Fruit fly (Drosophila melanogaster) whole organism, wandering third instar larva: ENCODE measurements around the gene CG1486.

ENCODE experiments used
- Abd-B ChIP-seq: fragments of >200 bp; optimal IDR thresholded peaks from 2 replicates; lab custom pipeline; 2017; ENCODE audit warnings: missing biosample characterization, missing genetic modification characterization
- CG32264 ChIP-seq: fragments of 200-800 bp; sonication (Bioruptor generic); optimal IDR thresholded peaks from 2 replicates; lab custom pipeline; 2016; ENCODE audit warnings: missing biosample characterization, missing genetic modification characterization
- CG9705 ChIP-seq: fragments of 200-800 bp; sonication (Bioruptor generic); optimal IDR thresholded peaks from 2 replicates; lab custom pipeline; 2018; ENCODE audit warnings: missing biosample characterization, mild to moderate bottlenecking, missing genetic modification characterization
- CrebA ChIP-seq: fragments of 200-800 bp; sonication (Bioruptor generic); optimal IDR thresholded peaks from 2 replicates; lab custom pipeline; 2016; ENCODE audit warnings: missing biosample characterization, mild to moderate bottlenecking, missing genetic modification characterization, borderline replicate concordance
- Dfd ChIP-seq: fragments of >200 bp; optimal IDR thresholded peaks from 2 replicates; lab custom pipeline; 2017; ENCODE audit warnings: missing biosample characterization, missing genetic modification characterization
- Dif ChIP-seq: fragments of 200-275, 200-300 bp; sonication (Bioruptor generic); optimal IDR thresholded peaks from 2 replicates; lab custom pipeline; 2018; ENCODE audit warnings: missing biosample characterization, missing genetic modification characterization; ENCODE audit not compliant: partially characterized antibody
- GATAd ChIP-seq: sonication (Bioruptor generic); optimal IDR thresholded peaks from 2 replicates; lab custom pipeline; 2016; ENCODE audit warnings: missing biosample characterization, missing genetic modification characterization
- HLH106 ChIP-seq: fragments of 200-800 bp; optimal IDR thresholded peaks from 3 replicates; lab custom pipeline; 2019; ENCODE audit warnings: missing biosample characterization, mild to moderate bottlenecking, missing genetic modification characterization, moderate library complexity
- Hnf4 ChIP-seq: fragments of 200-800 bp; sonication (Bioruptor generic); optimal IDR thresholded peaks from 2 replicates; lab custom pipeline; 2016; ENCODE audit warnings: missing biosample characterization, mild to moderate bottlenecking, missing genetic modification characterization
- Hr78 ChIP-seq: fragments of >200 bp; optimal IDR thresholded peaks from 2 replicates; lab custom pipeline; 2017; ENCODE audit warnings: missing biosample characterization, missing genetic modification characterization
- Hr83 ChIP-seq: fragments of 200-300 bp; sonication (Bioruptor generic); optimal IDR thresholded peaks from 2 replicates; lab custom pipeline; 2016; ENCODE audit warnings: missing biosample characterization, mild to moderate bottlenecking, missing genetic modification characterization, moderate library complexity; ENCODE audit not compliant: poor library complexity, severe bottlenecking
- Jra ChIP-seq: sonication (Bioruptor generic); optimal IDR thresholded peaks from 2 replicates; lab custom pipeline; 2016; ENCODE audit warnings: missing biosample characterization, missing genetic modification characterization
- Mio ChIP-seq: sonication (Bioruptor generic); optimal IDR thresholded peaks from 2 replicates; lab custom pipeline; 2016; ENCODE audit warnings: missing biosample characterization, missing genetic modification characterization
- Myc ChIP-seq: fragments of >200 bp; optimal IDR thresholded peaks from 2 replicates; lab custom pipeline; 2017
- N ChIP-seq: fragments of >200 bp; optimal IDR thresholded peaks from 2 replicates; lab custom pipeline; 2018; ENCODE audit warnings: missing biosample characterization, missing external identifiers, missing genetic modification characterization
- OdsH ChIP-seq: fragments of 200-800 bp; sonication (Bioruptor generic); optimal IDR thresholded peaks from 2 replicates; lab custom pipeline; 2016; ENCODE audit warnings: missing biosample characterization, mild to moderate bottlenecking, missing genetic modification characterization
- Rel ChIP-seq, 2 experiments: fragments of 200-800 bp; sonication (Bioruptor generic) in 1 of 2; optimal IDR thresholded peaks; 2 replicates in 1 of 2; 3 replicates in 1 of 2; lab custom pipeline; 2016 to 2019; ENCODE audit warnings: mild to moderate bottlenecking in 2 of 2, missing biosample characterization in 2 of 2, missing genetic modification characterization in 2 of 2, moderate library complexity in 1 of 2
- Sp1 ChIP-seq: fragments of 200-800 bp; sonication (Bioruptor generic); optimal IDR thresholded peaks from 3 replicates; lab custom pipeline; 2019; ENCODE audit warnings: missing biosample characterization, mild to moderate bottlenecking, missing genetic modification characterization, moderate library complexity
- Vsx2 ChIP-seq: fragments of 200-300, 225-300 bp; sonication (Bioruptor generic); optimal IDR thresholded peaks from 2 replicates; lab custom pipeline; 2018; ENCODE audit warnings: missing biosample characterization, missing genetic modification characterization; ENCODE audit not compliant: partially characterized antibody
- br ChIP-seq: fragments of 200-800 bp; sonication (Bioruptor generic); optimal IDR thresholded peaks from 2 replicates; lab custom pipeline; 2016; ENCODE audit warnings: missing biosample characterization, missing genetic modification characterization
- brk ChIP-seq: fragments of 200-800 bp; sonication (Bioruptor generic); optimal IDR thresholded peaks from 2 replicates; lab custom pipeline; 2016; ENCODE audit warnings: missing biosample characterization, mild to moderate bottlenecking, missing genetic modification characterization
- dl ChIP-seq, 2 experiments: fragments of 175-275, 200-275 bp in 1 of 2; fragments of 200-275 bp in 1 of 2; sonication (Bioruptor generic); optimal IDR thresholded peaks; lab custom pipeline; 2018; ENCODE audit warnings: mild to moderate bottlenecking in 2 of 2, missing biosample characterization in 2 of 2, missing genetic modification characterization in 2 of 2, moderate library complexity in 2 of 2; ENCODE audit not compliant: partially characterized antibody in 2 of 2, insufficient read depth in 1 of 2
- dmrt93B ChIP-seq: fragments of 200-800 bp; sonication (Bioruptor generic); optimal IDR thresholded peaks from 2 replicates; lab custom pipeline; 2018; ENCODE audit warnings: missing biosample characterization, mild to moderate bottlenecking, missing genetic modification characterization
- dsf ChIP-seq: sonication (Bioruptor generic); optimal IDR thresholded peaks from 2 replicates; lab custom pipeline; 2016; ENCODE audit warnings: missing biosample characterization, missing genetic modification characterization, borderline replicate concordance
- ey ChIP-seq: fragments of 200-800 bp; sonication (Bioruptor generic); optimal IDR thresholded peaks from 2 replicates; lab custom pipeline; 2016; ENCODE audit warnings: missing biosample characterization, missing genetic modification characterization
- foxo ChIP-seq, 2 experiments: fragments of 200-800 bp; sonication (Bioruptor generic); optimal IDR thresholded peaks; 2 replicates in 1 of 2; 3 replicates in 1 of 2; lab custom pipeline; 2016 to 2017; ENCODE audit warnings: missing biosample characterization in 2 of 2, missing genetic modification characterization in 2 of 2
- fru ChIP-seq: fragments of 200-800 bp; sonication (Bioruptor generic); optimal IDR thresholded peaks from 3 replicates; lab custom pipeline; 2016; ENCODE audit warnings: missing biosample characterization, mild to moderate bottlenecking, missing genetic modification characterization
- h ChIP-seq: fragments of 200-800 bp; sonication (Bioruptor generic); optimal IDR thresholded peaks from 3 replicates; lab custom pipeline; 2016; ENCODE audit warnings: missing biosample characterization, mild to moderate bottlenecking, missing genetic modification characterization
- jim ChIP-seq: fragments of 175-275, 200-325 bp; sonication (Bioruptor generic); optimal IDR thresholded peaks from 2 replicates; lab custom pipeline; 2016; ENCODE audit warnings: missing biosample characterization, mild to moderate bottlenecking, missing genetic modification characterization
- lola ChIP-seq: fragments of >200 bp; optimal IDR thresholded peaks from 2 replicates; lab custom pipeline; 2017; ENCODE audit warnings: missing biosample characterization, missing genetic modification characterization
- pan ChIP-seq: fragments of >200 bp; optimal IDR thresholded peaks from 2 replicates; lab custom pipeline; 2017
- psq ChIP-seq: fragments of 200-800 bp; sonication (Bioruptor generic); optimal IDR thresholded peaks from 3 replicates; lab custom pipeline; 2017; ENCODE audit warnings: missing biosample characterization, mild to moderate bottlenecking, missing genetic modification characterization, moderate library complexity
- rgr ChIP-seq: fragments of 200-800 bp; sonication (Bioruptor generic); optimal IDR thresholded peaks from 3 replicates; lab custom pipeline; 2016; ENCODE audit warnings: missing biosample characterization, mild to moderate bottlenecking, missing genetic modification characterization
- sage ChIP-seq: fragments of 200-800 bp; sonication (Bioruptor generic); optimal IDR thresholded peaks from 2 replicates; lab custom pipeline; 2016; ENCODE audit warnings: missing biosample characterization, mild to moderate bottlenecking, missing genetic modification characterization
- sv ChIP-seq: fragments of 200-800 bp; sonication (Bioruptor generic); optimal IDR thresholded peaks from 3 replicates; lab custom pipeline; 2016; ENCODE audit warnings: missing biosample characterization, missing genetic modification characterization
- tai ChIP-seq: sonication (Bioruptor generic); optimal IDR thresholded peaks from 2 replicates; lab custom pipeline; 2016; ENCODE audit warnings: missing biosample characterization, missing genetic modification characterization
- usp ChIP-seq: fragments of >200 bp; optimal IDR thresholded peaks from 2 replicates; lab custom pipeline; 2017; ENCODE audit warnings: missing biosample characterization, missing genetic modification characterization
- woc ChIP-seq: sonication (Bioruptor generic); optimal IDR thresholded peaks from 2 replicates; lab custom pipeline; 2016; ENCODE audit warnings: missing biosample characterization, mild to moderate bottlenecking, missing genetic modification characterization

Gene CG1486

dm6 chrX:21367363-21368072, 43.7 kb downstream of the CG1486 start:
- peak; percentile 92 for TF ChIP-seq brk (GFP tag; lab: Kevin White, UChicago)
- TF ChIP-seq HLH106: peak; percentile 98
- TF ChIP-seq Jra (GFP tag; lab: Kevin White, UChicago): peak; percentile 92
- TF ChIP-seq woc (GFP tag; lab: Kevin White, UChicago): peak; percentile 96
- peak; percentile 99 for TF ChIP-seq h
- no peak for TF ChIP-seq Abd-B
- peak; percentile 93 for TF ChIP-seq tai (GFP tag; lab: Kevin White, UChicago)
- peak; percentile 84 to 99 for TF ChIP-seq foxo (GFP tag; optimal IDR thresholded peaks at IDR 0.05; lab: Kevin White, UChicago)
- peak; percentile 78 for TF ChIP-seq dsf (GFP tag; lab: Kevin White, UChicago)
- peak; percentile 83 for TF ChIP-seq Dfd (GFP tag; lab: Kevin White, UChicago)
- TF ChIP-seq usp (GFP tag; lab: Kevin White, UChicago): no peak
- no peak for TF ChIP-seq Hr78
- peak; percentile 23 for TF ChIP-seq jim (GFP tag; lab: Kevin White, UChicago)
- peak; percentile 95 for TF ChIP-seq sv (GFP tag; lab: Kevin White, UChicago)
- peak; percentile 99 for TF ChIP-seq Sp1
- peak; percentile 95 for TF ChIP-seq sage (GFP tag; lab: Kevin White, UChicago)
- no peak for TF ChIP-seq N (GFP tag; lab: Kevin White, UChicago)
- no peak for TF ChIP-seq lola
- TF ChIP-seq GATAd: peak; percentile 68
- peak; percentile 98 for TF ChIP-seq dmrt93B (GFP tag; lab: Kevin White, UChicago)
- peak; percentile 94 for TF ChIP-seq Rel (GFP tag; optimal IDR thresholded peaks at IDR 0.05; lab: Kevin White, UChicago)
- peak; percentile 90 for TF ChIP-seq Rel (tag; optimal IDR thresholded peaks at IDR 0.05; lab: Kevin White, UChicago)
- peak; percentile 99 for TF ChIP-seq br (GFP tag; lab: Kevin White, UChicago)
- no peak for TF ChIP-seq Myc (lab: Kevin White, UChicago)
- TF ChIP-seq pan (lab: Kevin White, UChicago): no peak
- TF ChIP-seq dl (GFP tag; optimal IDR thresholded peaks at IDR 0.05; lab: Kevin White, UChicago; ENCODE audit: insufficient read depth in 1 of 2, partially characterized antibody in 2 of 2): no peak
- peak; percentile 99 for TF ChIP-seq fru (GFP tag; lab: Kevin White, UChicago)
- TF ChIP-seq Hr83 (GFP tag; lab: Kevin White, UChicago): peak; percentile 14
- peak; percentile 80 for TF ChIP-seq Mio (GFP tag; lab: Kevin White, UChicago)
- no peak for TF ChIP-seq CrebA
- peak; percentile 96 for TF ChIP-seq Hnf4
- TF ChIP-seq OdsH (GFP tag; lab: Kevin White, UChicago): peak; percentile 98
- TF ChIP-seq Dif (GFP tag; lab: Kevin White, UChicago): peak; percentile 26
- peak; percentile 91 for TF ChIP-seq CG32264 (GFP tag; lab: Kevin White, UChicago)
- TF ChIP-seq rgr: peak; percentile 98
- TF ChIP-seq Vsx2 (GFP tag; lab: Kevin White, UChicago): no peak
- peak; percentile 95 for TF ChIP-seq psq (GFP tag; lab: Kevin White, UChicago)
- peak; percentile 99 for TF ChIP-seq CG9705 (GFP tag; lab: Kevin White, UChicago)
- TF ChIP-seq ey: peak; percentile 98

- TF ChIP-seq CG9705 (GFP tag; lab: Kevin White, UChicago) (no peak), Hr78 (no peak), Hr83 (GFP tag; lab: Kevin White, UChicago) (peak; percentile 20), fru (GFP tag; lab: Kevin White, UChicago) (no peak), sv (GFP tag; lab: Kevin White, UChicago) (no peak), Dif (GFP tag; lab: Kevin White, UChicago) (peak; percentile 26), woc (GFP tag; lab: Kevin White, UChicago) (no peak), psq (GFP tag; lab: Kevin White, UChicago) (no peak), pan (lab: Kevin White, UChicago) (no peak), Myc (lab: Kevin White, UChicago) (no peak), Rel (GFP tag; optimal IDR thresholded peaks at IDR 0.05; lab: Kevin White, UChicago) (no peak), Rel (tag; optimal IDR thresholded peaks at IDR 0.05; lab: Kevin White, UChicago) (peak; percentile 5), br (GFP tag; lab: Kevin White, UChicago) (peak; percentile 2), jim (GFP tag; lab: Kevin White, UChicago) (peak; percentile 72), usp (GFP tag; lab: Kevin White, UChicago) (no peak), N (GFP tag; lab: Kevin White, UChicago) (no peak), rgr (peak; percentile 4), Hnf4 (no peak), GATAd (no peak), ey (no peak), OdsH (GFP tag; lab: Kevin White, UChicago) (peak; percentile 7), dsf (GFP tag; lab: Kevin White, UChicago) (no peak), Mio (GFP tag; lab: Kevin White, UChicago) (no peak), tai (GFP tag; lab: Kevin White, UChicago) (no peak), Sp1 (no peak), Jra (GFP tag; lab: Kevin White, UChicago) (no peak), dl (GFP tag; optimal IDR thresholded peaks at IDR 0.05; lab: Kevin White, UChicago; ENCODE audit: insufficient read depth in 1 of 2, partially characterized antibody in 2 of 2) (no peak), CG32264 (GFP tag; lab: Kevin White, UChicago) (no peak), lola (no peak), CrebA (peak; percentile 90), Dfd (GFP tag; lab: Kevin White, UChicago) (no peak), Abd-B (no peak), brk (GFP tag; lab: Kevin White, UChicago) (no peak), HLH106 (no peak), h (peak; percentile 37), foxo (GFP tag; optimal IDR thresholded peaks at IDR 0.05; lab: Kevin White, UChicago) (no peak), Vsx2 (GFP tag; lab: Kevin White, UChicago) (no peak), sage (GFP tag; lab: Kevin White, UChicago) (no peak), dmrt93B (GFP tag; lab: Kevin White, UChicago) (no peak)
Measured at dm6 chrX:21368410-21368918, 44.6 kb downstream of the CG1486 start.
